Worm (Caenorhabditis elegans) whole organism, mixed stage, embryonic: ENCODE data around the gene acs-7.

Source experiments
- M03D4.4 ChIP-seq: sonication (generic microtip); optimal IDR thresholded peaks from 2 replicates; lab custom pipeline; 2017; ENCODE audit warnings: mild to moderate bottlenecking, missing genetic modification characterization, missing compliant biosample characterization
- bed-3 ChIP-seq: fragments of 200-800 bp; sonication (Bioruptor generic); optimal IDR thresholded peaks from 3 replicates; lab custom pipeline; 2018; ENCODE audit warnings: mild to moderate bottlenecking, missing genetic modification characterization, moderate library complexity, missing compliant biosample characterization
- blmp-1 ChIP-seq: fragments of 150-350 bp; optimal IDR thresholded peaks from 2 replicates; lab custom pipeline; 2014; ENCODE audit warnings: missing biosample characterization, missing genetic modification characterization
- ceh-39 ChIP-seq: fragments of 150-350 bp; optimal IDR thresholded peaks from 2 replicates; lab custom pipeline; 2014; ENCODE audit warnings: missing biosample characterization, missing genetic modification characterization
- ceh-83 ChIP-seq: fragments of 200-800 bp; sonication (Bioruptor generic); optimal IDR thresholded peaks from 2 replicates; lab custom pipeline; 2018; ENCODE audit warnings: mild to moderate bottlenecking, missing genetic modification characterization, missing compliant biosample characterization
- ces-1 ChIP-seq: fragments of 150-350 bp; optimal IDR thresholded peaks from 2 replicates; lab custom pipeline; 2014; ENCODE audit warnings: missing biosample characterization, missing genetic modification reagents, missing genetic modification characterization
- cnd-1 ChIP-seq: fragments of 200-800 bp; sonication (Bioruptor generic); optimal IDR thresholded peaks from 2 replicates; lab custom pipeline; 2018; ENCODE audit warnings: mild to moderate bottlenecking, missing genetic modification characterization, missing compliant biosample characterization
- drap-1 ChIP-seq: fragments of 200-800 bp; sonication (Bioruptor generic); optimal IDR thresholded peaks from 3 replicates; lab custom pipeline; 2018; ENCODE audit warnings: mild to moderate bottlenecking, missing genetic modification characterization, missing compliant biosample characterization
- elt-3 ChIP-seq: fragments of 150-350 bp; optimal IDR thresholded peaks from 2 replicates; lab custom pipeline; 2014; ENCODE audit warnings: missing biosample characterization, missing genetic modification characterization
- flh-1 ChIP-seq: fragments of 200-800 bp; sonication (Bioruptor generic); optimal IDR thresholded peaks from 2 replicates; lab custom pipeline; 2018; ENCODE audit warnings: mild to moderate bottlenecking, missing genetic modification characterization, moderate library complexity, missing compliant biosample characterization
- ham-2 ChIP-seq: fragments of 200-800 bp; sonication (Bioruptor generic); optimal IDR thresholded peaks from 2 replicates; lab custom pipeline; 2018; ENCODE audit warnings: mild to moderate bottlenecking, missing genetic modification characterization, missing compliant biosample characterization
- hlh-1 ChIP-seq: fragments of 150-350 bp; optimal IDR thresholded peaks from 2 replicates; lab custom pipeline; 2014; ENCODE audit warnings: missing biosample characterization, missing genetic modification reagents, missing genetic modification characterization
- lin-13 ChIP-seq: fragments of 150-350 bp; optimal IDR thresholded peaks from 2 replicates; lab custom pipeline; 2014; ENCODE audit warnings: missing biosample characterization, missing genetic modification characterization
- lin-32 ChIP-seq: fragments of 200-800 bp; sonication (Bioruptor generic); optimal IDR thresholded peaks from 2 replicates; lab custom pipeline; 2018; ENCODE audit warnings: mild to moderate bottlenecking, missing genetic modification characterization, missing compliant biosample characterization
- lsy-2 ChIP-seq: fragments of 150-350 bp; optimal IDR thresholded peaks from 2 replicates; lab custom pipeline; 2014; ENCODE audit warnings: missing biosample characterization, missing genetic modification characterization
- mab-5 ChIP-seq: fragments of 150-350 bp; optimal IDR thresholded peaks from 2 replicates; lab custom pipeline; 2014; ENCODE audit warnings: missing biosample characterization, missing genetic modification characterization
- mep-1 ChIP-seq: fragments of 150-350 bp; optimal IDR thresholded peaks from 2 replicates; lab custom pipeline; 2017; ENCODE audit warnings: missing biosample characterization, missing genetic modification reagents, missing genetic modification characterization, inconsistent platforms
- mls-2 ChIP-seq: sonication (generic microtip); optimal IDR thresholded peaks from 2 replicates; lab custom pipeline; 2016; ENCODE audit warnings: mild to moderate bottlenecking, missing genetic modification characterization, moderate library complexity, missing compliant biosample characterization
- nhr-12 ChIP-seq: fragments of 150-350 bp; optimal IDR thresholded peaks from 2 replicates; lab custom pipeline; 2014; ENCODE audit warnings: missing biosample characterization, missing genetic modification characterization
- nhr-2 ChIP-seq: fragments of 150-350 bp; optimal IDR thresholded peaks from 2 replicates; lab custom pipeline; 2014; ENCODE audit warnings: missing biosample characterization, missing genetic modification characterization
- nhr-237 ChIP-seq: fragments of 150-350 bp; optimal IDR thresholded peaks from 2 replicates; lab custom pipeline; 2014; ENCODE audit warnings: missing biosample characterization, missing genetic modification characterization
- nhr-76 ChIP-seq: sonication (generic microtip); optimal IDR thresholded peaks from 2 replicates; lab custom pipeline; 2017; ENCODE audit warnings: missing biosample characterization, missing genetic modification characterization
- pha-4 ChIP-seq: fragments of 150-350 bp; optimal IDR thresholded peaks from 2 replicates; lab custom pipeline; 2018; ENCODE audit warnings: missing biosample characterization, missing genetic modification reagents, missing genetic modification characterization
- sem-2 ChIP-seq: fragments of 200-800 bp; sonication (Bioruptor generic); optimal IDR thresholded peaks from 2 replicates; lab custom pipeline; 2018; ENCODE audit warnings: mild to moderate bottlenecking, missing genetic modification characterization, missing compliant biosample characterization
- snpc-4 ChIP-seq: fragments of 150-350 bp; optimal IDR thresholded peaks from 2 replicates; lab custom pipeline; 2014; ENCODE audit warnings: missing biosample characterization, missing genetic modification characterization
- sptf-1 ChIP-seq: sonication (generic microtip); optimal IDR thresholded peaks from 2 replicates; lab custom pipeline; 2017; ENCODE audit warnings: mild to moderate bottlenecking, missing genetic modification characterization, moderate library complexity, missing compliant biosample characterization
- tbx-8 ChIP-seq: fragments of 200-800 bp; sonication (Bioruptor generic); optimal IDR thresholded peaks from 2 replicates; lab custom pipeline; 2018; ENCODE audit warnings: mild to moderate bottlenecking, missing genetic modification characterization, moderate library complexity, missing compliant biosample characterization
- unc-120 ChIP-seq: sonication (generic microtip); optimal IDR thresholded peaks from 2 replicates; lab custom pipeline; 2017; ENCODE audit warnings: missing genetic modification characterization, missing compliant biosample characterization; ENCODE audit not compliant: poor library complexity, severe bottlenecking
- unc-39 ChIP-seq: fragments of 150-350 bp; optimal IDR thresholded peaks from 2 replicates; lab custom pipeline; 2014; ENCODE audit warnings: missing biosample characterization, missing genetic modification characterization
- unc-62 ChIP-seq: fragments of 150-350 bp; optimal IDR thresholded peaks from 2 replicates; lab custom pipeline; 2014; ENCODE audit warnings: missing biosample characterization, missing genetic modification reagents, missing genetic modification characterization
- zip-8 ChIP-seq: fragments of 150-350 bp; optimal IDR thresholded peaks from 2 replicates; lab custom pipeline; 2014; ENCODE audit warnings: missing biosample characterization, missing genetic modification characterization
- ztf-11 ChIP-seq: fragments of 150-350 bp; optimal IDR thresholded peaks from 2 replicates; lab custom pipeline; 2014; ENCODE audit warnings: missing biosample characterization, missing genetic modification characterization

The acs-7 gene

ce11 chrII:9331343-9331742, 39.5 kb downstream of the acs-7 start, which contains the start of gene eif-3.F:
Gene eif-3.F, plus strand, starts transcription at chrII:9331643.
- TF ChIP-seq unc-120 (tag; lab: Kevin White, UChicago) (no peak), ceh-83 (GFP tag; lab: Kevin White, UChicago) (no peak), hlh-1 (no peak), mls-2 (tag; lab: Kevin White, UChicago) (no peak)
- TF ChIP-seq, all 35 proteins: peak for 0

- TF ChIP-seq unc-39 (tag; lab: Kevin White, UChicago), result no peak
- TF ChIP-seq cnd-1 (tag; lab: Kevin White, UChicago), result no peak
- TF ChIP-seq elt-3 (tag; lab: Kevin White, UChicago), result no peak
- TF ChIP-seq ham-2 (GFP tag; lab: Kevin White, UChicago), result no peak
- TF ChIP-seq pha-4, result no peak
- no peak for TF ChIP-seq lin-13 (tag; lab: Kevin White, UChicago)
- TF ChIP-seq blmp-1, result no peak
- TF ChIP-seq, all 35 proteins: peak for 0
These were observed 41.2 kb downstream of the acs-7 start for ce11 chrII:9333034-9333433.

ce11 chrII:9333714-9334113, 41.9 kb downstream of the acs-7 start, which contains the start of gene scp-1:
Gene scp-1, plus strand, starts transcription at chrII:9334014.
- no peak for TF ChIP-seq sptf-1 (tag; lab: Kevin White, UChicago)
- no peak for TF ChIP-seq sem-2 (GFP tag; lab: Kevin White, UChicago)
- no peak for TF ChIP-seq unc-39 (tag; lab: Kevin White, UChicago)
- TF ChIP-seq lin-32, result no peak
- no peak for TF ChIP-seq ces-1 (GFP tag; lab: Kevin White, UChicago)
- TF ChIP-seq pha-4, result no peak
- no peak for TF ChIP-seq nhr-237
- no peak for TF ChIP-seq drap-1 (GFP tag; lab: Kevin White, UChicago)
- no peak for TF ChIP-seq mab-5 (tag; lab: Kevin White, UChicago)
- TF ChIP-seq flh-1 (GFP tag; lab: Kevin White, UChicago), result no peak
- no peak for TF ChIP-seq blmp-1
- TF ChIP-seq ceh-39 (tag; lab: Kevin White, UChicago), result no peak
- TF ChIP-seq cnd-1 (tag; lab: Kevin White, UChicago), result no peak
- TF ChIP-seq lsy-2 (tag; lab: Kevin White, UChicago), result no peak
- TF ChIP-seq ztf-11 (tag; lab: Kevin White, UChicago), result no peak
- no peak for TF ChIP-seq bed-3 (GFP tag; lab: Kevin White, UChicago)
- no peak for TF ChIP-seq hlh-1
- no peak for TF ChIP-seq mep-1
- TF ChIP-seq snpc-4 (tag; lab: Kevin White, UChicago), result no peak
- TF ChIP-seq nhr-2, result no peak
- TF ChIP-seq, all 35 proteins: peak for 0

- TF ChIP-seq mep-1 (no peak), drap-1 (GFP tag; lab: Kevin White, UChicago) (no peak), elt-3 (tag; lab: Kevin White, UChicago) (no peak), lsy-2 (tag; lab: Kevin White, UChicago) (no peak), tbx-8 (no peak), unc-39 (tag; lab: Kevin White, UChicago) (no peak), blmp-1 (no peak), nhr-12 (tag; lab: Kevin White, UChicago) (no peak), ham-2 (GFP tag; lab: Kevin White, UChicago) (no peak), nhr-2 (no peak), M03D4.4 (no peak), hlh-1 (no peak), zip-8 (tag; lab: Kevin White, UChicago) (no peak), nhr-76 (tag; lab: Kevin White, UChicago) (no peak), ces-1 (GFP tag; lab: Kevin White, UChicago) (no peak), lin-32 (no peak), ceh-83 (GFP tag; lab: Kevin White, UChicago) (no peak), lin-13 (tag; lab: Kevin White, UChicago) (no peak), snpc-4 (tag; lab: Kevin White, UChicago) (no peak), unc-120 (tag; lab: Kevin White, UChicago) (no peak)
These were observed 44.8 kb downstream of the acs-7 start for ce11 chrII:9336651-9337050.

- TF ChIP-seq hlh-1 (no peak), nhr-12 (tag; lab: Kevin White, UChicago) (no peak), sem-2 (GFP tag; lab: Kevin White, UChicago) (no peak), cnd-1 (tag; lab: Kevin White, UChicago) (no peak), nhr-76 (tag; lab: Kevin White, UChicago) (no peak), lin-32 (no peak), mep-1 (no peak), nhr-237 (no peak), nhr-2 (no peak), unc-62 (GFP tag; lab: Kevin White, UChicago) (no peak), unc-120 (tag; lab: Kevin White, UChicago) (no peak), ceh-39 (tag; lab: Kevin White, UChicago) (no peak)
- TF ChIP-seq, all 35 proteins: peak for 0
These were observed 47.0 kb downstream of the acs-7 start, which contains the start of gene ttll-12 for ce11 chrII:9338859-9339258. Gene ttll-12, plus strand, starts transcription at chrII:9338997.
